Worm (Caenorhabditis elegans): ENCODE results near the gene R01H2.8.

Gene R01H2.8

ce11 chrIII:7021156-7021637, 47.7 kb upstream of the R01H2.8 start, which contains the start of gene rfl-1 (continued):
- TF ChIP-seq egl-13 (tag; optimal IDR thresholded peaks at IDR 0.05) (no peak), nhr-90 (tag; optimal IDR thresholded peaks at IDR 0.05; ENCODE audit: poor library complexity) (peak; percentile 46), snu-23 (GFP tag; optimal IDR thresholded peaks at IDR 0.05) (peak; percentile 70), pqm-1 (tag; optimal IDR thresholded peaks at IDR 0.05) (no peak), nhr-77 (tag; optimal IDR thresholded peaks at IDR 0.05) (no peak), xbp-1 (tag; optimal IDR thresholded peaks at IDR 0.05) (peak; percentile 52)

ce11 chrIII:7025839-7026238, 43.0 kb upstream of the R01H2.8 start:
- TF ChIP-seq jun-1 (tag; optimal IDR thresholded peaks at IDR 0.05) (no peak), efl-1 (optimal IDR thresholded peaks at IDR 0.05) (no peak), efl-1 (GFP tag; optimal IDR thresholded peaks at IDR 0.05 in 1 of 2) (peak in 1 of 2 experiments; percentile 86), ceh-8 (GFP tag; optimal IDR thresholded peaks at IDR 0.05) (peak; percentile 80)

ce11 chrIII:7029105-7029504, 39.8 kb upstream of the R01H2.8 start, which contains the start of gene cyk-1:
TSS of gene cyk-1 (minus strand) at chrIII:7029205.
- TF ChIP-seq jun-1 (tag; optimal IDR thresholded peaks at IDR 0.05) (no peak), mab-9 (GFP tag; IDR thresholded peaks at IDR 0.05) (no peak), elt-2 (tag; optimal IDR thresholded peaks at IDR 0.05) (no peak), fkh-10 (GFP tag; optimal IDR thresholded peaks at IDR 0.05) (no peak), fkh-4 (tag; optimal IDR thresholded peaks at IDR 0.05; ENCODE audit: borderline replicate concordance) (no peak), tbx-2 (tag; optimal IDR thresholded peaks at IDR 0.05) (no peak), unc-98 (GFP tag; IDR thresholded peaks at IDR 0.05) (no peak), unc-86 (tag; optimal IDR thresholded peaks at IDR 0.05) (no peak), mep-1 (tag; optimal IDR thresholded peaks at IDR 0.05) (no peak), hlh-17 (GFP tag; optimal IDR thresholded peaks at IDR 0.05; ENCODE audit: borderline replicate concordance) (no peak), sox-4 (tag; optimal IDR thresholded peaks at IDR 0.05) (no peak), skn-1 (tag; optimal IDR thresholded peaks at IDR 0.05) (no peak), lin-15B (tag; optimal IDR thresholded peaks at IDR 0.05) (no peak), unc-130 (tag; optimal IDR thresholded peaks at IDR 0.05) (no peak), nhr-85 (tag) (no peak), F16B12.6 (tag; optimal IDR thresholded peaks at IDR 0.05) (no peak)

DNA sequence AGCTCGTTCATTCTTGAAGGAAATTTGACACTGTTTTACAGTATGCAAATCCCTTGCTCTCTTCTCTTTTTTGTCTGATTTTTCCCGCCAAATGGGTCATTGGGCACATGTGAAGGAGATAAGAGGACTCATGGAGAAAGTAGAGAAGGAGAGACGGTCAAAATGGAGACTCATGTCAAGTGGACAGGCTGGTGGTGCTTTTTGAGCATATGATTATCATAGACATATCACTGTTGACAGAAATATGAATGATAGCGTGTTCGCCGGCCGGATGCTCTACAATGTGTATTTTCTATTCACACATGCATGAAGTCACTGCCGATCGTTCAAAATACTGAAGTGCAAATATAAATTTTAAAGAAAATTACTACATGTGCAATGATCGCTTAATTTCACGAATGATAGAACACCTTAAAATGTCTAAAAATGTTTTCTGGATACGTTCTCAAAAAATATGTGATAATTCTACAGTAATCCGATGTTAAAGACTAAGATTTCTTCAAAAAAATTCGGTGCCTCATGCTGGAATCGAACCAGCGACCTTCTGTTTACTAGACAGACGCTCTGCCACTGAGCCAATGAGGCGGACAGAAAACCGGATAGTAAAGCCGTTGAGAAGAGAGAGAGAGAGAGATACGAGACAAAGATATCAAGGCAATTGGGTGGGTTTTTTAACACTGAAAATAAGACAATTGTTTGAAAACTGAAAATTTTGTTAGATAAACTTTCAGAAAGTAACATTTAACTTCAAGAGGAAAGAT, 38.6 kb upstream of the R01H2.8 start:
- TF ChIP-seq egl-27 (tag; optimal IDR thresholded peaks at IDR 0.05) (no peak), unc-86 (tag; optimal IDR thresholded peaks at IDR 0.05) (no peak), elt-3 (tag; optimal IDR thresholded peaks at IDR 0.05) (peak in 1 of 6 experiments; percentile 1), F16B12.6 (tag; optimal IDR thresholded peaks at IDR 0.05) (no peak), nhr-77 (tag; optimal IDR thresholded peaks at IDR 0.05) (no peak), lsy-2 (tag; optimal IDR thresholded peaks at IDR 0.05) (peak; percentile 60 to 63), unc-130 (tag; optimal IDR thresholded peaks at IDR 0.05) (no peak), nhr-12 (tag; optimal IDR thresholded peaks at IDR 0.05) (no peak), pax-3 (tag; optimal IDR thresholded peaks at IDR 0.05) (peak; percentile 15), nhr-11 (tag; optimal IDR thresholded peaks at IDR 0.05) (no peak), ceh-8 (GFP tag; optimal IDR thresholded peaks at IDR 0.05) (no peak), grh-1 (GFP tag; IDR thresholded peaks at IDR 0.05) (no peak), mdl-1 (tag; optimal IDR thresholded peaks at IDR 0.05) (peak in 1 of 2 experiments; percentile 25), zag-1 (tag; optimal IDR thresholded peaks at IDR 0.05) (no peak), lin-14 (GFP tag; optimal IDR thresholded peaks at IDR 0.05) (peak; percentile 15), ztf-11 (tag; optimal IDR thresholded peaks at IDR 0.05) (no peak), xbp-1 (tag; optimal IDR thresholded peaks at IDR 0.05) (peak; percentile 16), lin-15B (tag; optimal IDR thresholded peaks at IDR 0.05) (no peak), elt-2 (tag; optimal IDR thresholded peaks at IDR 0.05) (peak; percentile 21), fos-1 (tag; optimal IDR thresholded peaks at IDR 0.05) (no peak), C16A3.4 (tag; optimal IDR thresholded peaks at IDR 0.05) (peak; percentile 45), fkh-4 (tag; optimal IDR thresholded peaks at IDR 0.05; ENCODE audit: borderline replicate concordance) (peak; percentile 4), efl-1 (optimal IDR thresholded peaks at IDR 0.05) (peak; percentile 31 to 53), efl-1 (GFP tag; optimal IDR thresholded peaks at IDR 0.05 in 1 of 2) (peak; percentile 8 to 90), swsn-7 (tag; optimal IDR thresholded peaks at IDR 0.05) (peak; percentile 41), lin-35 (GFP tag; optimal IDR thresholded peaks at IDR 0.05) (peak; percentile 30 to 57), mep-1 (tag; optimal IDR thresholded peaks at IDR 0.05) (peak; percentile 41), dsc-1 (tag; optimal IDR thresholded peaks at IDR 0.05) (peak; percentile 66), ztf-4 (tag; optimal IDR thresholded peaks at IDR 0.05) (no peak), snpc-4 (tag; optimal IDR thresholded peaks at IDR 0.05) (peak; percentile 85), Y116A8C.19 (tag; optimal IDR thresholded peaks at IDR 0.05; ENCODE audit: borderline replicate concordance) (no peak)
